Fruit fly (Drosophila melanogaster) whole organism, wandering third instar larva: ENCODE data around the gene CG17169.

Experiments used
- CrebA ChIP-seq: fragments of 200-800 bp; sonication (Bioruptor generic); optimal IDR thresholded peaks from 2 replicates; lab custom pipeline; 2016; ENCODE audit warnings: missing biosample characterization, mild to moderate bottlenecking, missing genetic modification characterization, borderline replicate concordance
- Dfd ChIP-seq: fragments of >200 bp; optimal IDR thresholded peaks from 2 replicates; lab custom pipeline; 2017; ENCODE audit warnings: missing biosample characterization, missing genetic modification characterization
- Hnf4 ChIP-seq: fragments of 200-800 bp; sonication (Bioruptor generic); optimal IDR thresholded peaks from 2 replicates; lab custom pipeline; 2016; ENCODE audit warnings: missing biosample characterization, mild to moderate bottlenecking, missing genetic modification characterization
- Hr78 ChIP-seq: fragments of >200 bp; optimal IDR thresholded peaks from 2 replicates; lab custom pipeline; 2017; ENCODE audit warnings: missing biosample characterization, missing genetic modification characterization
- Vsx2 ChIP-seq: fragments of 200-300, 225-300 bp; sonication (Bioruptor generic); optimal IDR thresholded peaks from 2 replicates; lab custom pipeline; 2018; ENCODE audit warnings: missing biosample characterization, missing genetic modification characterization; ENCODE audit not compliant: partially characterized antibody
- dl ChIP-seq, 2 experiments: fragments of 175-275, 200-275 bp in 1 of 2; fragments of 200-275 bp in 1 of 2; sonication (Bioruptor generic); optimal IDR thresholded peaks; lab custom pipeline; 2018; ENCODE audit warnings: mild to moderate bottlenecking in 2 of 2, missing biosample characterization in 2 of 2, missing genetic modification characterization in 2 of 2, moderate library complexity in 2 of 2; ENCODE audit not compliant: partially characterized antibody in 2 of 2, insufficient read depth in 1 of 2
- foxo ChIP-seq, 2 experiments: fragments of 200-800 bp; sonication (Bioruptor generic); optimal IDR thresholded peaks; 2 replicates in 1 of 2; 3 replicates in 1 of 2; lab custom pipeline; 2016 to 2017; ENCODE audit warnings: missing biosample characterization in 2 of 2, missing genetic modification characterization in 2 of 2
- psq ChIP-seq: fragments of 200-800 bp; sonication (Bioruptor generic); optimal IDR thresholded peaks from 3 replicates; lab custom pipeline; 2017; ENCODE audit warnings: missing biosample characterization, mild to moderate bottlenecking, missing genetic modification characterization, moderate library complexity

- no peak for TF ChIP-seq Vsx2
- TF ChIP-seq foxo (GFP tag; optimal IDR thresholded peaks at IDR 0.05; lab: Kevin White, UChicago): no peak
- TF ChIP-seq Hnf4 (GFP tag; lab: Kevin White, UChicago): no peak
- TF ChIP-seq CrebA: no peak
- TF ChIP-seq Dfd (GFP tag; lab: Kevin White, UChicago): no peak
- TF ChIP-seq Hr78 (GFP tag; lab: Kevin White, UChicago): no peak
- no peak for TF ChIP-seq dl (GFP tag; optimal IDR thresholded peaks at IDR 0.05; lab: Kevin White, UChicago; ENCODE audit: insufficient read depth in 1 of 2, partially characterized antibody in 2 of 2)
- TF ChIP-seq psq (GFP tag; lab: Kevin White, UChicago): no peak
Measured at dm6 chrX:23073402-23073801, 11.1 kb upstream of the CG17169 start.
